Fruit fly (Drosophila melanogaster) whole organism, embryonic: ENCODE data around the gene CG32195.
A peak's percentile ranks its signal among the peaks of the same experiment; 100 is the strongest.

Source experiments
- Atf-2 ChIP-seq: fragments of 200-800 bp; sonication (Bioruptor generic); optimal IDR thresholded peaks from 2 replicates; lab custom pipeline; 2016; ENCODE audit warnings: missing biosample characterization, missing genetic modification characterization
- Bteb2 ChIP-seq: fragments of 200-800 bp; sonication (Bioruptor generic); optimal IDR thresholded peaks from 2 replicates; lab custom pipeline; 2016; ENCODE audit warnings: missing biosample characterization, missing genetic modification characterization
- CG10209 ChIP-seq: fragments of 200-800 bp; sonication (Bioruptor generic); optimal IDR thresholded peaks from 3 replicates; lab custom pipeline; 2017; ENCODE audit warnings: missing biosample characterization, mild to moderate bottlenecking, missing genetic modification characterization, missing genetic modification reagents
- CG10274 ChIP-seq: fragments of 200-800 bp; sonication (Bioruptor generic); optimal IDR thresholded peaks from 3 replicates; lab custom pipeline; 2017; ENCODE audit warnings: missing biosample characterization, mild to moderate bottlenecking, missing genetic modification characterization
- CG10431 ChIP-seq: fragments of 200-800 bp; sonication (Bioruptor generic); optimal IDR thresholded peaks from 3 replicates; lab custom pipeline; 2018; ENCODE audit warnings: missing biosample characterization, mild to moderate bottlenecking, missing genetic modification characterization
- CG14014 ChIP-seq: fragments of 200-800 bp; sonication (Bioruptor generic); IDR thresholded peaks from 2 replicates; pipeline ENCODE4 v1.3.6; 2022; ENCODE audit warnings: missing biosample characterization, missing genetic modification characterization
- CG16863 ChIP-seq: fragments of 200-800 bp; sonication (Bioruptor generic); optimal IDR thresholded peaks from 3 replicates; lab custom pipeline; 2016; ENCODE audit warnings: missing biosample characterization, missing genetic modification characterization
- CG17359 ChIP-seq: fragments of 200-800 bp; sonication (Bioruptor generic); optimal IDR thresholded peaks from 3 replicates; lab custom pipeline; 2018; ENCODE audit warnings: missing biosample characterization, mild to moderate bottlenecking, missing genetic modification characterization, moderate library complexity
- CG17568 ChIP-seq: fragments of 200-800 bp; sonication (Bioruptor generic); optimal IDR thresholded peaks from 2 replicates; lab custom pipeline; 2018; ENCODE audit warnings: missing biosample characterization, mild to moderate bottlenecking, missing genetic modification characterization, moderate library complexity
- CG17829 ChIP-seq: fragments of 200-800 bp; optimal IDR thresholded peaks from 2 replicates; lab custom pipeline; 2019; ENCODE audit warnings: missing biosample characterization, mild to moderate bottlenecking, missing genetic modification characterization, moderate library complexity
- CG18011 ChIP-seq: fragments of 200-800 bp; sonication (Bioruptor generic); optimal IDR thresholded peaks from 2 replicates; lab custom pipeline; 2017; ENCODE audit warnings: missing biosample characterization, missing genetic modification characterization, mild to moderate bottlenecking, moderate library complexity, missing genotype
- CG1832 ChIP-seq: fragments of 200-800 bp; sonication (Bioruptor generic); optimal IDR thresholded peaks from 2 replicates; lab custom pipeline; 2017; ENCODE audit warnings: missing biosample characterization, mild to moderate bottlenecking, missing genetic modification characterization, inconsistent platforms
- CG18619 ChIP-seq: fragments of 200-800 bp; sonication (Bioruptor generic); optimal IDR thresholded peaks from 3 replicates; lab custom pipeline; 2017; ENCODE audit warnings: missing biosample characterization, mild to moderate bottlenecking, missing genetic modification characterization
- CG2889 ChIP-seq: fragments of 200-800 bp; sonication (Bioruptor generic); IDR thresholded peaks from 3 replicates; pipeline ENCODE4 v1.3.6; 2022; ENCODE audit warnings: missing biosample characterization, missing genetic modification characterization
- CG31365 ChIP-seq: fragments of 200-800 bp; sonication (Bioruptor generic); optimal IDR thresholded peaks from 2 replicates; lab custom pipeline; 2018; ENCODE audit warnings: missing biosample characterization, mild to moderate bottlenecking, missing genetic modification characterization
- CG31388 ChIP-seq: fragments of 200-800 bp; sonication (Bioruptor generic); optimal IDR thresholded peaks from 2 replicates; lab custom pipeline; 2016; ENCODE audit warnings: missing biosample characterization, missing genetic modification characterization
- CG4360 ChIP-seq: fragments of 200-800 bp; sonication (Bioruptor generic); IDR thresholded peaks from 2 replicates; pipeline ENCODE4 v1.3.6; 2022; ENCODE audit warnings: missing biosample characterization, missing genetic modification characterization
- CG6254 ChIP-seq: fragments of 200-800 bp; sonication (Bioruptor generic); optimal IDR thresholded peaks from 3 replicates; lab custom pipeline; 2017; ENCODE audit warnings: mild to moderate bottlenecking, missing biosample characterization, missing genetic modification reagents, missing genetic modification characterization
- CG7357 ChIP-seq: fragments of 200-800 bp; sonication (Bioruptor generic); IDR thresholded peaks from 3 replicates; pipeline ENCODE4 v1.3.6; 2022; ENCODE audit warnings: missing biosample characterization, missing genetic modification characterization
- CG9727 ChIP-seq: fragments of 200-800 bp; sonication (Bioruptor generic); optimal IDR thresholded peaks from 3 replicates; lab custom pipeline; 2017; ENCODE audit warnings: missing biosample characterization, mild to moderate bottlenecking, missing genetic modification characterization
- CG9817 ChIP-seq: fragments of 200-800 bp; sonication (Bioruptor generic); optimal IDR thresholded peaks from 2 replicates; lab custom pipeline; 2018; ENCODE audit warnings: missing biosample characterization, mild to moderate bottlenecking, missing genetic modification characterization, moderate library complexity
- D19A ChIP-seq: fragments of 200-800 bp; optimal IDR thresholded peaks from 3 replicates; lab custom pipeline; 2019; ENCODE audit warnings: missing biosample characterization, mild to moderate bottlenecking, missing genetic modification characterization, moderate library complexity
- ERR ChIP-seq: fragments of 200-800 bp; sonication (Bioruptor generic); optimal IDR thresholded peaks from 2 replicates; lab custom pipeline; 2016; ENCODE audit warnings: missing biosample characterization, missing genetic modification characterization
- Fer2 ChIP-seq: fragments of 200-800 bp; sonication (Bioruptor generic); optimal IDR thresholded peaks from 2 replicates; lab custom pipeline; 2018; ENCODE audit warnings: missing biosample characterization, mild to moderate bottlenecking, missing genetic modification characterization, moderate library complexity
- Hr51 ChIP-seq, 2 experiments: fragments of 200-800 bp; sonication (Bioruptor generic); optimal IDR thresholded peaks; 2 replicates in 1 of 2; 3 replicates in 1 of 2; lab custom pipeline; 2016 to 2018; ENCODE audit warnings: missing biosample characterization in 2 of 2, missing genetic modification characterization in 2 of 2, mild to moderate bottlenecking in 1 of 2, moderate library complexity in 1 of 2
- Nf-YA ChIP-seq: fragments of 200-800 bp; sonication (Bioruptor generic); IDR thresholded peaks from 2 replicates; pipeline ENCODE4 v1.3.6; 2022; ENCODE audit warnings: missing biosample characterization, missing genetic modification characterization
- Opbp ChIP-seq: fragments of 200-800 bp; sonication (Bioruptor generic); IDR thresholded peaks from 3 replicates; pipeline ENCODE4 v1.3.6; 2022; ENCODE audit warnings: missing biosample characterization, missing genetic modification characterization; ENCODE audit not compliant: partially characterized antibody
- Scr ChIP-seq: fragments of 200-800 bp; sonication (Bioruptor generic); IDR thresholded peaks from 2 replicates; pipeline ENCODE4 v1.3.6; 2022; ENCODE audit warnings: missing biosample characterization, missing genetic modification characterization; ENCODE audit not compliant: partially characterized antibody
- Vsx1 ChIP-seq: fragments of 200-800 bp; sonication (Bioruptor generic); optimal IDR thresholded peaks from 2 replicates; lab custom pipeline; 2017; ENCODE audit warnings: missing biosample characterization, mild to moderate bottlenecking, missing genetic modification characterization, missing genetic modification reagents
- al ChIP-seq: fragments of 200-800 bp; sonication (Bioruptor generic); IDR thresholded peaks from 2 replicates; pipeline ENCODE4 v1.3.6; 2022; ENCODE audit warnings: missing biosample characterization, missing genetic modification characterization
- aop ChIP-seq: fragments of 200-800 bp; sonication (Bioruptor generic); IDR thresholded peaks from 2 replicates; pipeline ENCODE4 v1.3.6; 2022; ENCODE audit warnings: missing biosample characterization, missing genetic modification characterization
- az2 ChIP-seq: fragments of 200-800 bp; sonication (Bioruptor generic); optimal IDR thresholded peaks from 3 replicates; lab custom pipeline; 2016; ENCODE audit warnings: missing biosample characterization, missing genetic modification characterization
- bcd ChIP-seq: fragments of 200-800 bp; sonication (Bioruptor generic); optimal IDR thresholded peaks from 2 replicates; lab custom pipeline; 2017; ENCODE audit warnings: missing biosample characterization, mild to moderate bottlenecking, missing genetic modification characterization
- chinmo ChIP-seq: fragments of 200-800 bp; sonication (Bioruptor generic); IDR thresholded peaks from 4 replicates; pipeline ENCODE4 v1.3.6; 2022; ENCODE audit warnings: missing biosample characterization, missing genetic modification characterization; ENCODE audit not compliant: partially characterized antibody
- dan ChIP-seq: fragments of 200-800 bp; sonication (Bioruptor generic); IDR thresholded peaks from 2 replicates; pipeline ENCODE4 v1.3.6; 2022; ENCODE audit warnings: missing biosample characterization, missing genetic modification characterization
- dmrt11E ChIP-seq: fragments of 200-800 bp; sonication (Bioruptor generic); optimal IDR thresholded peaks from 3 replicates; lab custom pipeline; 2018; ENCODE audit warnings: missing biosample characterization, mild to moderate bottlenecking, missing genetic modification characterization, moderate library complexity
- fd96Cb ChIP-seq: fragments of 200-800 bp; sonication (Bioruptor generic); optimal IDR thresholded peaks from 2 replicates; lab custom pipeline; 2018; ENCODE audit warnings: missing biosample characterization, mild to moderate bottlenecking, missing genetic modification characterization, moderate library complexity
- gcm ChIP-seq: fragments of 200-800 bp; sonication (Bioruptor generic); optimal IDR thresholded peaks from 2 replicates; lab custom pipeline; 2019; ENCODE audit warnings: missing biosample characterization, mild to moderate bottlenecking, missing genetic modification characterization, moderate library complexity
- gt ChIP-seq: fragments of 200-800 bp; sonication (Bioruptor generic); IDR thresholded peaks from 2 replicates; pipeline ENCODE4 v1.3.6; 2022; ENCODE audit warnings: missing biosample characterization, missing genetic modification characterization
- hkb ChIP-seq, 2 experiments: fragments of 200-800 bp in 1 of 2; fragments of >200 bp in 1 of 2; sonication (Bioruptor generic) in 1 of 2; IDR thresholded peaks in 1 of 2; optimal IDR thresholded peaks in 1 of 2; 2 replicates each; pipeline versions ENCODE4 v1.3.6 to Lab custom; 2017 to 2022; ENCODE audit warnings: missing biosample characterization in 1 of 2, missing genetic modification characterization in 1 of 2
- hth ChIP-seq: fragments of >200 bp; optimal IDR thresholded peaks from 2 replicates; lab custom pipeline; 2017; ENCODE audit warnings: inconsistent platforms
- kni ChIP-seq: fragments of 200-800 bp; sonication (Bioruptor generic); optimal IDR thresholded peaks from 3 replicates; lab custom pipeline; 2017; ENCODE audit warnings: mild to moderate bottlenecking, missing biosample characterization, missing genetic modification reagents, missing genetic modification characterization
- lbe ChIP-seq: fragments of 200-800 bp; sonication (Bioruptor generic); optimal IDR thresholded peaks from 2 replicates; lab custom pipeline; 2016; ENCODE audit warnings: missing biosample characterization, mild to moderate bottlenecking, missing genetic modification characterization
- lola ChIP-seq, 3 experiments: fragments of >200 bp in 2 of 3; fragments of 200-800 bp in 1 of 3; sonication (Bioruptor generic) in 1 of 3; optimal IDR thresholded peaks; 2 replicates each; lab custom pipeline; 2017 to 2019; ENCODE audit warnings: missing biosample characterization in 3 of 3, missing genetic modification characterization in 3 of 3, mild to moderate bottlenecking in 1 of 3, moderate library complexity in 1 of 3
- ranshi ChIP-seq: fragments of 200-800 bp; sonication (Bioruptor generic); IDR thresholded peaks from 2 replicates; pipeline ENCODE4 v1.3.6; 2022; ENCODE audit warnings: missing biosample characterization, missing genetic modification characterization
- row ChIP-seq: fragments of 200-800 bp; sonication (Bioruptor generic); IDR thresholded peaks from 3 replicates; pipeline ENCODE4 v1.3.6; 2022; ENCODE audit warnings: missing biosample characterization, missing genetic modification characterization
- tap ChIP-seq: fragments of 200-800 bp; optimal IDR thresholded peaks from 3 replicates; lab custom pipeline; 2019; ENCODE audit warnings: missing biosample characterization, mild to moderate bottlenecking, missing genetic modification characterization, moderate library complexity
- trh ChIP-seq: fragments of 200-800 bp; sonication (Bioruptor generic); optimal IDR thresholded peaks from 2 replicates; lab custom pipeline; 2016; ENCODE audit warnings: missing biosample characterization, missing genetic modification characterization
- unc-4 ChIP-seq: fragments of 200-800 bp; sonication (Bioruptor generic); IDR thresholded peaks from 2 replicates; pipeline ENCODE4 v1.3.6; 2022; ENCODE audit warnings: missing biosample characterization, missing genetic modification characterization; ENCODE audit not compliant: partially characterized antibody
- zfh1 ChIP-seq: fragments of 200-800 bp; sonication (Bioruptor generic); IDR thresholded peaks from 3 replicates; pipeline ENCODE4 v1.3.6; 2022; ENCODE audit warnings: missing biosample characterization, missing genetic modification characterization

Gene CG32195

DNA sequence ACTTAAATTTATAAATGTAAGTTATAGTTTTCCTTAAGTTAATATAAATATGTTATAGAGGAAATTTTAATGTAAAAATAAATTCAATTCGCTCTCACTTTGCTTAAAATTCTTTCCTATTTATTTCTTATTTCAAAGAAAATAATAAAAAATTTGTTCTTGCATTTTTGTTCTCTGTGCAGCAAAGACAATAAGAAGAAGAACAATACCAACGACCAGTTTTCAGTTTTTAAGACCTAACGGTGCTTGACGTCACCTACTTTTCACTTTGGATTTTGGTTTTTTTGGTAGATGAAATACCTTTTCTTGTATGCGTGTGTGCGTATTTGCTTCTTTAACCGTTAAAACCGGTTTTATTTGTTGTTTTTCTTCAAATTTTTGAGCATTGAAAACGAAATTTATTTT, 10.6 kb upstream of the CG32195 start (continued):
- no peak for TF ChIP-seq CG10274 (GFP tag; lab: Kevin White, UChicago)
- TF ChIP-seq CG18619 (GFP tag; lab: Kevin White, UChicago), result no peak
- TF ChIP-seq lola (GFP tag; optimal IDR thresholded peaks at IDR 0.05; lab: Kevin White, UChicago), result peak in 1 of 3 experiments; percentile 73
- peak; percentile 1 for TF ChIP-seq az2 (GFP tag; lab: Kevin White, UChicago)
- peak; percentile 58 for TF ChIP-seq CG6254 (GFP tag; lab: Kevin White, UChicago)
- no peak for TF ChIP-seq Opbp (GFP tag; lab: Robert Waterston, UW)
- TF ChIP-seq CG31365 (tag; lab: Kevin White, UChicago), result no peak
- no peak for TF ChIP-seq CG7357 (GFP tag; lab: Robert Waterston, UW)
- TF ChIP-seq hth (lab: Kevin White, UChicago), result no peak
- no peak for TF ChIP-seq CG9817 (tag; lab: Kevin White, UChicago)
- no peak for TF ChIP-seq trh (GFP tag; lab: Kevin White, UChicago)
- TF ChIP-seq dmrt11E (tag; lab: Kevin White, UChicago), result peak; percentile 64
- no peak for TF ChIP-seq ERR (GFP tag; lab: Kevin White, UChicago)
- no peak for TF ChIP-seq CG17568 (GFP tag; lab: Kevin White, UChicago)
- peak; percentile 37 for TF ChIP-seq CG9727 (GFP tag; lab: Kevin White, UChicago)
- no peak for TF ChIP-seq Vsx1 (GFP tag; lab: Kevin White, UChicago)
- TF ChIP-seq unc-4 (GFP tag; lab: Robert Waterston, UW), result no peak
- no peak for TF ChIP-seq CG14014 (GFP tag; lab: Robert Waterston, UW)
- TF ChIP-seq Hr51 (GFP tag; optimal IDR thresholded peaks at IDR 0.05; lab: Kevin White, UChicago), result peak in 1 of 2 experiments; percentile 27
- TF ChIP-seq Scr, result no peak
- TF ChIP-seq gt, result no peak
- no peak for TF ChIP-seq aop (GFP tag; lab: Robert Waterston, UW)
- peak; percentile 4 for TF ChIP-seq CG17359
- TF ChIP-seq zfh1 (GFP tag; lab: Robert Waterston, UW), result no peak
- TF ChIP-seq chinmo (GFP tag; lab: Robert Waterston, UW), result no peak
- no peak for TF ChIP-seq ranshi (GFP tag; lab: Robert Waterston, UW)
- no peak for TF ChIP-seq Nf-YA (GFP tag; lab: Robert Waterston, UW)
- TF ChIP-seq Bteb2 (GFP tag; lab: Kevin White, UChicago), result no peak
- no peak for TF ChIP-seq Fer2
- TF ChIP-seq D19A, result peak; percentile 48
- no peak for TF ChIP-seq al (GFP tag; lab: Robert Waterston, UW)
- no peak for TF ChIP-seq CG10431
- peak; percentile 73 for TF ChIP-seq CG17829 (tag; lab: Kevin White, UChicago)
- peak; percentile 4 for TF ChIP-seq bcd (GFP tag; lab: Kevin White, UChicago)
- TF ChIP-seq tap (tag; lab: Kevin White, UChicago), result peak; percentile 37
- peak; percentile 32; the same call in 1 of the 2 replicates for TF ChIP-seq CG4360 (GFP tag; lab: Robert Waterston, UW)
- no peak for TF ChIP-seq CG18011 (GFP tag; lab: Kevin White, UChicago)
- TF ChIP-seq fd96Cb (tag; lab: Kevin White, UChicago), result peak; percentile 43
- no peak for TF ChIP-seq hkb (optimal IDR thresholded peaks at IDR 0.05; lab: Kevin White, UChicago)
- TF ChIP-seq hkb (GFP tag; IDR thresholded peaks at IDR 0.05; lab: Robert Waterston, UW), result no peak
- TF ChIP-seq CG10209 (GFP tag; lab: Kevin White, UChicago), result no peak
- TF ChIP-seq gcm (GFP tag; lab: Kevin White, UChicago), result peak; percentile 38
- no peak for TF ChIP-seq lbe
- no peak for TF ChIP-seq CG1832 (GFP tag; lab: Kevin White, UChicago)
- TF ChIP-seq CG31388 (GFP tag; lab: Kevin White, UChicago), result no peak
- TF ChIP-seq Atf-2 (GFP tag; lab: Kevin White, UChicago), result no peak
- TF ChIP-seq row (GFP tag; lab: Robert Waterston, UW), result peak; percentile 47
- TF ChIP-seq kni (GFP tag; lab: Kevin White, UChicago), result peak; percentile 76
- no peak for TF ChIP-seq CG16863
- no peak for TF ChIP-seq CG2889 (GFP tag; lab: Robert Waterston, UW)
- no peak for TF ChIP-seq dan (GFP tag; lab: Robert Waterston, UW)
